Worm (Caenorhabditis elegans) whole organism, mixed stage, embryonic: ENCODE measurements around the gene C15F1.1.

Source experiments
- M03D4.4 ChIP-seq: sonication (generic microtip); optimal IDR thresholded peaks from 2 replicates; lab custom pipeline; 2017; ENCODE audit warnings: mild to moderate bottlenecking, missing genetic modification characterization, missing compliant biosample characterization
- bed-3 ChIP-seq: fragments of 200-800 bp; sonication (Bioruptor generic); optimal IDR thresholded peaks from 3 replicates; lab custom pipeline; 2018; ENCODE audit warnings: mild to moderate bottlenecking, missing genetic modification characterization, moderate library complexity, missing compliant biosample characterization
- ceh-39 ChIP-seq: fragments of 150-350 bp; optimal IDR thresholded peaks from 2 replicates; lab custom pipeline; 2014; ENCODE audit warnings: missing biosample characterization, missing genetic modification characterization
- ceh-43 ChIP-seq: fragments of 200-800 bp; sonication (Bioruptor generic); optimal IDR thresholded peaks from 2 replicates; lab custom pipeline; 2018; ENCODE audit warnings: mild to moderate bottlenecking, missing genetic modification characterization, moderate library complexity, missing compliant biosample characterization
- ceh-83 ChIP-seq: fragments of 200-800 bp; sonication (Bioruptor generic); optimal IDR thresholded peaks from 2 replicates; lab custom pipeline; 2018; ENCODE audit warnings: mild to moderate bottlenecking, missing genetic modification characterization, missing compliant biosample characterization
- ces-1 ChIP-seq: fragments of 150-350 bp; optimal IDR thresholded peaks from 2 replicates; lab custom pipeline; 2014; ENCODE audit warnings: missing biosample characterization, missing genetic modification reagents, missing genetic modification characterization
- cnd-1 ChIP-seq: fragments of 200-800 bp; sonication (Bioruptor generic); optimal IDR thresholded peaks from 2 replicates; lab custom pipeline; 2018; ENCODE audit warnings: mild to moderate bottlenecking, missing genetic modification characterization, missing compliant biosample characterization
- drap-1 ChIP-seq: fragments of 200-800 bp; sonication (Bioruptor generic); optimal IDR thresholded peaks from 3 replicates; lab custom pipeline; 2018; ENCODE audit warnings: mild to moderate bottlenecking, missing genetic modification characterization, missing compliant biosample characterization
- elt-1 ChIP-seq: sonication (generic microtip); optimal IDR thresholded peaks from 2 replicates; lab custom pipeline; 2017; ENCODE audit warnings: missing genetic modification characterization, mild to moderate bottlenecking, missing compliant biosample characterization, antibody characterized with exemption, moderate library complexity, borderline replicate concordance; ENCODE audit not compliant: insufficient read depth
- elt-3 ChIP-seq: fragments of 150-350 bp; optimal IDR thresholded peaks from 2 replicates; lab custom pipeline; 2014; ENCODE audit warnings: missing biosample characterization, missing genetic modification characterization
- flh-1 ChIP-seq: fragments of 200-800 bp; sonication (Bioruptor generic); optimal IDR thresholded peaks from 2 replicates; lab custom pipeline; 2018; ENCODE audit warnings: mild to moderate bottlenecking, missing genetic modification characterization, moderate library complexity, missing compliant biosample characterization
- ham-2 ChIP-seq: fragments of 200-800 bp; sonication (Bioruptor generic); optimal IDR thresholded peaks from 2 replicates; lab custom pipeline; 2018; ENCODE audit warnings: mild to moderate bottlenecking, missing genetic modification characterization, missing compliant biosample characterization
- hlh-1 ChIP-seq: fragments of 150-350 bp; optimal IDR thresholded peaks from 2 replicates; lab custom pipeline; 2014; ENCODE audit warnings: missing biosample characterization, missing genetic modification reagents, missing genetic modification characterization
- lin-13 ChIP-seq: fragments of 150-350 bp; optimal IDR thresholded peaks from 2 replicates; lab custom pipeline; 2014; ENCODE audit warnings: missing biosample characterization, missing genetic modification characterization
- lin-32 ChIP-seq: fragments of 200-800 bp; sonication (Bioruptor generic); optimal IDR thresholded peaks from 2 replicates; lab custom pipeline; 2018; ENCODE audit warnings: mild to moderate bottlenecking, missing genetic modification characterization, missing compliant biosample characterization
- lsy-2 ChIP-seq: fragments of 150-350 bp; optimal IDR thresholded peaks from 2 replicates; lab custom pipeline; 2014; ENCODE audit warnings: missing biosample characterization, missing genetic modification characterization
- mab-5 ChIP-seq: fragments of 150-350 bp; optimal IDR thresholded peaks from 2 replicates; lab custom pipeline; 2014; ENCODE audit warnings: missing biosample characterization, missing genetic modification characterization
- mep-1 ChIP-seq: fragments of 150-350 bp; optimal IDR thresholded peaks from 2 replicates; lab custom pipeline; 2017; ENCODE audit warnings: missing biosample characterization, missing genetic modification reagents, missing genetic modification characterization, inconsistent platforms
- mls-2 ChIP-seq: sonication (generic microtip); optimal IDR thresholded peaks from 2 replicates; lab custom pipeline; 2016; ENCODE audit warnings: mild to moderate bottlenecking, missing genetic modification characterization, moderate library complexity, missing compliant biosample characterization
- nhr-12 ChIP-seq: fragments of 150-350 bp; optimal IDR thresholded peaks from 2 replicates; lab custom pipeline; 2014; ENCODE audit warnings: missing biosample characterization, missing genetic modification characterization
- nhr-2 ChIP-seq: fragments of 150-350 bp; optimal IDR thresholded peaks from 2 replicates; lab custom pipeline; 2014; ENCODE audit warnings: missing biosample characterization, missing genetic modification characterization
- nhr-237 ChIP-seq: fragments of 150-350 bp; optimal IDR thresholded peaks from 2 replicates; lab custom pipeline; 2014; ENCODE audit warnings: missing biosample characterization, missing genetic modification characterization
- nhr-28 ChIP-seq: fragments of 150-350 bp; optimal IDR thresholded peaks from 2 replicates; lab custom pipeline; 2014; ENCODE audit warnings: missing biosample characterization, missing genetic modification characterization
- nhr-76 ChIP-seq: sonication (generic microtip); optimal IDR thresholded peaks from 2 replicates; lab custom pipeline; 2017; ENCODE audit warnings: missing biosample characterization, missing genetic modification characterization
- pha-4 ChIP-seq: fragments of 150-350 bp; optimal IDR thresholded peaks from 2 replicates; lab custom pipeline; 2018; ENCODE audit warnings: missing biosample characterization, missing genetic modification reagents, missing genetic modification characterization
- sem-2 ChIP-seq: fragments of 200-800 bp; sonication (Bioruptor generic); optimal IDR thresholded peaks from 2 replicates; lab custom pipeline; 2018; ENCODE audit warnings: mild to moderate bottlenecking, missing genetic modification characterization, missing compliant biosample characterization
- snpc-4 ChIP-seq: fragments of 150-350 bp; optimal IDR thresholded peaks from 2 replicates; lab custom pipeline; 2014; ENCODE audit warnings: missing biosample characterization, missing genetic modification characterization
- sptf-1 ChIP-seq: sonication (generic microtip); optimal IDR thresholded peaks from 2 replicates; lab custom pipeline; 2017; ENCODE audit warnings: mild to moderate bottlenecking, missing genetic modification characterization, moderate library complexity, missing compliant biosample characterization
- tbx-8 ChIP-seq: fragments of 200-800 bp; sonication (Bioruptor generic); optimal IDR thresholded peaks from 2 replicates; lab custom pipeline; 2018; ENCODE audit warnings: mild to moderate bottlenecking, missing genetic modification characterization, moderate library complexity, missing compliant biosample characterization
- unc-120 ChIP-seq: sonication (generic microtip); optimal IDR thresholded peaks from 2 replicates; lab custom pipeline; 2017; ENCODE audit warnings: missing genetic modification characterization, missing compliant biosample characterization; ENCODE audit not compliant: poor library complexity, severe bottlenecking
- unc-39 ChIP-seq: fragments of 150-350 bp; optimal IDR thresholded peaks from 2 replicates; lab custom pipeline; 2014; ENCODE audit warnings: missing biosample characterization, missing genetic modification characterization
- unc-62 ChIP-seq: fragments of 150-350 bp; optimal IDR thresholded peaks from 2 replicates; lab custom pipeline; 2014; ENCODE audit warnings: missing biosample characterization, missing genetic modification reagents, missing genetic modification characterization
- ztf-11 ChIP-seq: fragments of 150-350 bp; optimal IDR thresholded peaks from 2 replicates; lab custom pipeline; 2014; ENCODE audit warnings: missing biosample characterization, missing genetic modification characterization

The C15F1.1 gene

DNA sequence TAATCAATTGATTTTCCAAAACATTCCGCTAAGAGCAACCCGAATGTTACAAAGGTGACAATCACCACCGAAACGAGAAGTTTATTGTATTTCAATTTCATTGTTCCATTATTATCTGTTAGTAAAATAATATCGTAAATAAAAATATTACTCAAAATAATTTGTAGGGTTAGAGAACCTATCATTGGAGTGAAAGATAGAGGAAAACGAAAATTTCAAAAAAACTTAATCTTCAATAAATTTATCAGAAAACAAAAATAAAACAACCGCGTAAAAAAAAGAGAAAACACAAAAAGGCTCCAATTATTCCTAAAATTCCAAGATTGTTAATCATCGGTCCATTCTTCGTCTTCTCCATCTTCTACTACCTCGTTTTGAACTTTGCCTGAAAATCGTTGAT, 24.1 kb upstream of the C15F1.1 start, which contains the start of gene tra-2:
tra-2 (minus strand) TSS at position 101 of the 400 bp plus-strand sequence.
- TF ChIP-seq M03D4.4 (tag; lab: Kevin White, UChicago) (no peak), ham-2 (GFP tag; lab: Kevin White, UChicago) (no peak), mep-1 (no peak), nhr-76 (no peak), unc-120 (no peak), nhr-28 (tag; lab: Kevin White, UChicago) (no peak)

DNA sequence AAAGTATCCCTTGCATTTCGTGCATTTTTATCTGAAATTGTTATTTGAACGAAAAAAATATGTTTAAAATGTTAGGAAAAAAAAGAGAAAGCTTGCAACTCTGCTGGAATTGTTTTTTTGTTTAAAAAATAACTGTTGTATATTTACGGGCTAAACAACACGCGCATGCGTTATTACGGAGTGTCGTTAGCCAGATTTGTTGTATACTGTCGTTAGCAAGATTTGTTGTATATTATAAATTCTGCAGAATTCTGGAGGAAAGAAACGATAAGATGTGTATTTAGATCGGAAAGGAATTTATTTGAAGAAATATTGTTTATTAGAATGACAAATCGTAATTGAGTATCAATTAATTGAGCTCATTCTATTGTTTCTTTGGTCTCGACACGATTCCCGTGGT, 22.1 kb upstream of the C15F1.1 start, which contains the start of gene eif-2Bgamma:
eif-2Bgamma (minus strand) TSS at position 31 of the 400 bp plus-strand sequence.
- TF ChIP-seq ceh-39 (tag; lab: Kevin White, UChicago) (peak; percentile 1), ces-1 (GFP tag; lab: Kevin White, UChicago) (peak; percentile 42), lsy-2 (peak; percentile 60), nhr-237 (tag; lab: Kevin White, UChicago) (no peak), ham-2 (GFP tag; lab: Kevin White, UChicago) (no peak)
- TF ChIP-seq, all 35 proteins: peak for 3

DNA sequence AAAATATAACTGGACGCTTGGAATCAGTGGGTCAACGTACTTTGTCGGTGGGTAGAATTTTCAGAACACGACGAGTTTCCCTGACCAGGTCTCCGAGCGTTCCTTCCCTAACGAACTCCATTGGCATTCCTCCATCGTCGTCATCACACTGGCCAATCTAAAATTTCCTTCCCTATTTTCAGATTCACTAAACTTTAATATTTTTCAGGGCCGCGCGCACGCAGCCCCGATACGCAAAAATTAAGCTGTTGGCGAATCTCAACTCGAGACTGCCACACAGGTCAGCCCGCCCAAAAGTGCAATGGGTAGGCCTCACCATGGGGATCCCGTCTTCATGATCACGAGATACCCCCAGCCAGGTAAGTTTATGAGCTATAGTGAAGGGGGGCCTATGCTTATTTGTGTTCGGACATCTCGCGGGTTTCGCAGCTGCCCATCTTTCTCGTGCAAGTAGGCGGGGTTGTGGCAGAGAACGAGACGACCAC, 21.4 kb upstream of the C15F1.1 start:
- no peak for TF ChIP-seq nhr-237 (tag; lab: Kevin White, UChicago)
- peak; percentile 31 for TF ChIP-seq mls-2 (tag; lab: Kevin White, UChicago)
- peak; percentile 5 for TF ChIP-seq unc-62 (GFP tag; lab: Kevin White, UChicago)
- TF ChIP-seq sptf-1 = peak; percentile 65
- TF ChIP-seq mep-1 = peak; percentile 6
- peak; percentile 27 for TF ChIP-seq flh-1 (GFP tag; lab: Kevin White, UChicago)
- no peak for TF ChIP-seq nhr-2 (tag; lab: Kevin White, UChicago)
- peak; percentile 66 for TF ChIP-seq ham-2 (GFP tag; lab: Kevin White, UChicago)
- TF ChIP-seq mab-5 (tag; lab: Kevin White, UChicago) = no peak
- TF ChIP-seq lin-13 = peak; percentile 72
- TF ChIP-seq ceh-39 (tag; lab: Kevin White, UChicago) = peak; percentile 69
- TF ChIP-seq tbx-8 (GFP tag; lab: Kevin White, UChicago) = peak; percentile 43
- TF ChIP-seq lsy-2 = peak; percentile 22
- TF ChIP-seq ces-1 (GFP tag; lab: Kevin White, UChicago) = peak; percentile 2
- peak; percentile 82 for TF ChIP-seq cnd-1
- peak; percentile 63 for TF ChIP-seq drap-1 (GFP tag; lab: Kevin White, UChicago)
- TF ChIP-seq hlh-1 = peak; percentile 46
- TF ChIP-seq bed-3 = no peak
- peak; percentile 55 for TF ChIP-seq sem-2 (GFP tag; lab: Kevin White, UChicago)
- TF ChIP-seq unc-39 (tag; lab: Kevin White, UChicago) = no peak
- peak; percentile 39 for TF ChIP-seq pha-4 (tag; lab: Kevin White, UChicago)
- TF ChIP-seq snpc-4 (tag; lab: Kevin White, UChicago) = no peak
- TF ChIP-seq M03D4.4 (tag; lab: Kevin White, UChicago) = peak; percentile 65
- TF ChIP-seq ztf-11 (tag; lab: Kevin White, UChicago) = no peak
- peak; percentile 80 for TF ChIP-seq ceh-83 (GFP tag; lab: Kevin White, UChicago)
- TF ChIP-seq unc-120 = peak; percentile 53
- peak; percentile 42 for TF ChIP-seq lin-32 (GFP tag; lab: Kevin White, UChicago)

DNA sequence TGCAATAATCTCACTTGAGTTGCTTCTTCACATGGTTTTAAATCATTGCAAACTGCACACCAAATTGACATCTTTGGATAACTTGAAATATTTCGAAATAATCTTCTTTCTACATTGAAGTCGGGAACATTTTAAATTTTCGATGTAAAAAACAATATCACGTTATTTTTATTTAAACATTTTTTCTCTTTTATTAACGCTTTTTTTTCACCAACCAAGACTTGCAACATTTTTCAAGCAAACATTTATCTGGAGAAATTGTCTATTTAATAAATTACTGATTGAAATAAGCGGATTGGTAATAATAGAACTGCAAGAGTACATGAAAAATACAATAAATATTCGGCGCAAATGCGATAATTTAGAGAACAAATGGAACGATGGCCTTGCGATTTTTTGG, 19.2 kb upstream of the C15F1.1 start, which contains the start of gene C15F1.5:
C15F1.5 (minus strand) TSS at position 101 of the 400 bp plus-strand sequence.
- TF ChIP-seq mls-2 (tag; lab: Kevin White, UChicago) = no peak
- TF ChIP-seq unc-62 (GFP tag; lab: Kevin White, UChicago) = no peak
- no peak for TF ChIP-seq nhr-28 (tag; lab: Kevin White, UChicago)
- no peak for TF ChIP-seq unc-120
- no peak for TF ChIP-seq ces-1 (GFP tag; lab: Kevin White, UChicago)
- TF ChIP-seq sptf-1 = no peak
- no peak for TF ChIP-seq ceh-39 (tag; lab: Kevin White, UChicago)
- no peak for TF ChIP-seq nhr-2 (tag; lab: Kevin White, UChicago)
- no peak for TF ChIP-seq ceh-43
- TF ChIP-seq tbx-8 (GFP tag; lab: Kevin White, UChicago) = no peak
- no peak for TF ChIP-seq hlh-1
- no peak for TF ChIP-seq flh-1 (GFP tag; lab: Kevin White, UChicago)
- no peak for TF ChIP-seq nhr-76
- TF ChIP-seq nhr-12 = no peak
- TF ChIP-seq elt-3 (tag; lab: Kevin White, UChicago) = no peak
- no peak for TF ChIP-seq elt-1
